Worm (Caenorhabditis elegans) whole organism, midembryonic: Measurements from ENCODE around the gene F11A5.9.

Experiments
- T22C8.4 ChIP-seq: fragments of 200-800 bp; sonication (Bioruptor generic); IDR thresholded peaks from 2 replicates; pipeline ENCODE4 v1.3.6; 2022; ENCODE audit warnings: missing genetic modification characterization, missing compliant biosample characterization
- cog-1 ChIP-seq: sonication (generic microtip); optimal IDR thresholded peaks from 2 replicates; lab custom pipeline; 2016; ENCODE audit warnings: missing genetic modification characterization, missing compliant biosample characterization
- flt-1 ChIP-seq: fragments of 200-800 bp; sonication (Bioruptor generic); IDR thresholded peaks from 2 replicates; pipeline ENCODE4 v1.3.6; 2022; ENCODE audit warnings: missing genetic modification characterization, missing compliant biosample characterization
- klf-2 ChIP-seq: fragments of 200-800 bp; sonication (Bioruptor generic); conservative IDR thresholded peaks from 2 replicates; pipeline ENCODE4 v1.3.6; 2022; ENCODE audit warnings: missing genetic modification reagents, missing genetic modification characterization, missing compliant biosample characterization
- med-1 ChIP-seq: sonication (generic microtip); optimal IDR thresholded peaks from 2 replicates; lab custom pipeline; 2017; ENCODE audit warnings: missing genetic modification characterization, mild to moderate bottlenecking, missing compliant biosample characterization, antibody characterized with exemption, missing genetic modification reagents; ENCODE audit not compliant: insufficient read depth
- ref-1 ChIP-seq: fragments of 200-800 bp; sonication (Bioruptor generic); conservative IDR thresholded peaks from 2 replicates; pipeline ENCODE4 v1.3.6; 2022; ENCODE audit warnings: missing genetic modification reagents, missing genetic modification characterization, missing compliant biosample characterization
- tab-1 ChIP-seq: fragments of 200-800 bp; sonication (Bioruptor generic); IDR thresholded peaks from 2 replicates; pipeline ENCODE4 v1.3.6; 2022; ENCODE audit warnings: missing genetic modification characterization, missing compliant biosample characterization
- ztf-23 ChIP-seq: fragments of 200-800 bp; sonication (Bioruptor generic); IDR thresholded peaks from 2 replicates; pipeline ENCODE4 v1.3.6; 2022; ENCODE audit warnings: missing genetic modification reagents, missing genetic modification characterization, missing compliant biosample characterization
- ztf-29 ChIP-seq: fragments of 200-800 bp; sonication (Bioruptor generic); IDR thresholded peaks from 2 replicates; pipeline ENCODE4 v1.3.6; 2022; ENCODE audit warnings: missing genetic modification reagents, missing genetic modification characterization, missing compliant biosample characterization

DNA sequence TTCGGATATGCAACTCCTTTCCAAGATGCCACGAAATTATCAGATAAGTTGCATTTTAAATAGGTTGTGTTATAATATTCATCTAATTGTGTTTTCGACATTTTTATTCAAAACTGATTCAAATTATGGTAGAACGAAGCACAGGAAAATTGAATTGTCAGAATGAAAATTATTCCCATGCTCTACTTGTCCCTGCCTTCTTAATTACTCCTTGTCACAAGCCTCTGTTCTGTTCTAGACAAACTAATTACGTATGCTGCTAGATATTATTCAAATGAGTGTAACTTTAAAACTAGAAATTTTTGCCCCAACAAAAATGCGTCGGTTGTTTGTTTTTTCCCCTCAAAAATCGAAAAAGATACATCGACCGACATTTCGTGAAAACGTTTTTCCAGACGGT, 29.4 kb downstream of the F11A5.9 start, which contains the start of gene srh-104:
- no peak for TF ChIP-seq ztf-23 (GFP tag; lab: Robert Waterston, UW)
- no peak for TF ChIP-seq ztf-29
- no peak for TF ChIP-seq cog-1
- TF ChIP-seq flt-1 (GFP tag; lab: Robert Waterston, UW): no peak
- no peak for TF ChIP-seq klf-2 (GFP tag; lab: Robert Waterston, UW)
- no peak for TF ChIP-seq med-1 (GFP tag; lab: Kevin White, UChicago)
- TF ChIP-seq ref-1 (GFP tag; lab: Robert Waterston, UW): no peak
- no peak for TF ChIP-seq T22C8.4 (GFP tag; lab: Robert Waterston, UW)
- no peak for TF ChIP-seq tab-1 (GFP tag; lab: Robert Waterston, UW)
